Worm (Caenorhabditis elegans) whole organism, early embryonic: ENCODE measurements around the gene tos-1.

ENCODE experiments used
- aly-1 ChIP-seq: sonication (generic microtip); optimal IDR thresholded peaks from 2 replicates; lab custom pipeline; 2016; ENCODE audit warnings: missing genetic modification characterization, missing compliant biosample characterization
- ama-1 ChIP-seq: fragments of 150-350 bp; optimal IDR thresholded peaks from 2 replicates; lab custom pipeline; 2014
- hmbx-1 ChIP-seq: sonication (generic microtip); optimal IDR thresholded peaks from 2 replicates; lab custom pipeline; 2016; ENCODE audit warnings: mild to moderate bottlenecking, missing genetic modification characterization, missing compliant biosample characterization
- hmg-4 ChIP-seq: fragments of 200-800 bp; sonication (Bioruptor generic); optimal IDR thresholded peaks from 2 replicates; lab custom pipeline; 2018; ENCODE audit warnings: mild to moderate bottlenecking, missing genetic modification characterization, missing compliant biosample characterization
- pes-1 ChIP-seq: fragments of 200-800 bp; sonication (Bioruptor generic); IDR thresholded peaks from 2 replicates; pipeline ENCODE4 v1.3.6; 2022; ENCODE audit warnings: missing genetic modification reagents, missing genetic modification characterization, missing compliant biosample characterization
- scrt-1 ChIP-seq: fragments of 200-800 bp; sonication (Bioruptor generic); IDR thresholded peaks from 2 replicates; pipeline ENCODE4 v1.3.6; 2022; ENCODE audit warnings: missing genetic modification characterization, missing compliant biosample characterization
- tbx-37 ChIP-seq: fragments of 200-800 bp; sonication (Bioruptor generic); conservative IDR thresholded peaks from 2 replicates; pipeline ENCODE4 v1.3.6; 2022; ENCODE audit warnings: missing genetic modification reagents, missing genetic modification characterization, missing compliant biosample characterization

ce11 chrV:9303026-9303425, 41.0 kb downstream of the tos-1 start, which contains the start of gene nhr-39:
- TF ChIP-seq ama-1 (lab: Kevin White, UChicago) (no peak), pes-1 (no peak), tbx-37 (GFP tag; lab: Robert Waterston, UW) (no peak), scrt-1 (GFP tag; lab: Robert Waterston, UW) (no peak), hmg-4 (no peak), hmbx-1 (no peak), aly-1 (tag; lab: Kevin White, UChicago) (no peak)
